Fruit fly (Drosophila melanogaster) whole organism, embryonic: Measurements from ENCODE around the gene CG6067.

Experiments used
- Asciz ChIP-seq: fragments of 200-800 bp; sonication (Bioruptor generic); optimal IDR thresholded peaks from 2 replicates; lab custom pipeline; 2017; ENCODE audit warnings: missing biosample characterization, mild to moderate bottlenecking, missing genetic modification characterization, missing genetic modification reagents
- C15 ChIP-seq: fragments of 200-800 bp; sonication (Bioruptor generic); IDR thresholded peaks from 3 replicates; pipeline ENCODE4 v1.3.6; 2022; ENCODE audit warnings: missing biosample characterization, missing genetic modification characterization
- CG11504 ChIP-seq: fragments of 200-800 bp; sonication (Bioruptor generic); optimal IDR thresholded peaks from 3 replicates; lab custom pipeline; 2019; ENCODE audit warnings: missing biosample characterization, mild to moderate bottlenecking, missing genetic modification characterization, moderate library complexity
- CG12219 ChIP-seq: fragments of 200-800 bp; sonication (Bioruptor generic); optimal IDR thresholded peaks from 3 replicates; lab custom pipeline; 2018; ENCODE audit warnings: missing biosample characterization, mild to moderate bottlenecking, missing genetic modification characterization
- CG12659 ChIP-seq: fragments of 200-800 bp; sonication (Bioruptor generic); optimal IDR thresholded peaks from 3 replicates; lab custom pipeline; 2017; ENCODE audit warnings: mild to moderate bottlenecking, missing biosample characterization, missing genetic modification reagents, missing genetic modification characterization
- CG13424 ChIP-seq: fragments of 200-800 bp; sonication (Bioruptor generic); optimal IDR thresholded peaks from 2 replicates; lab custom pipeline; 2019; ENCODE audit warnings: missing biosample characterization, mild to moderate bottlenecking, missing genetic modification characterization, moderate library complexity
- CG13624 ChIP-seq: fragments of 200-800 bp; sonication (Bioruptor generic); optimal IDR thresholded peaks from 2 replicates; lab custom pipeline; 2016; ENCODE audit warnings: missing biosample characterization, missing genetic modification characterization
- CG15514 ChIP-seq: fragments of 200-800 bp; sonication (Bioruptor generic); optimal IDR thresholded peaks from 3 replicates; lab custom pipeline; 2017; ENCODE audit warnings: missing biosample characterization, missing genetic modification characterization, mild to moderate bottlenecking, moderate library complexity, missing genetic modification reagents
- CG17328 ChIP-seq: fragments of 200-800 bp; sonication (Bioruptor generic); IDR thresholded peaks from 2 replicates; pipeline ENCODE4 v1.3.6; 2022; ENCODE audit warnings: missing biosample characterization, missing genetic modification characterization
- CG17385 ChIP-seq: fragments of 200-800 bp; sonication (Bioruptor generic); optimal IDR thresholded peaks from 3 replicates; lab custom pipeline; 2018; ENCODE audit warnings: missing biosample characterization, mild to moderate bottlenecking, missing genetic modification characterization
- CG18011 ChIP-seq: fragments of 200-800 bp; sonication (Bioruptor generic); optimal IDR thresholded peaks from 2 replicates; lab custom pipeline; 2017; ENCODE audit warnings: missing biosample characterization, missing genetic modification characterization, mild to moderate bottlenecking, moderate library complexity, missing genotype
- CG18619 ChIP-seq: fragments of 200-800 bp; sonication (Bioruptor generic); optimal IDR thresholded peaks from 3 replicates; lab custom pipeline; 2017; ENCODE audit warnings: missing biosample characterization, mild to moderate bottlenecking, missing genetic modification characterization
- CG34224 ChIP-seq: fragments of 200-800 bp; sonication (Bioruptor generic); IDR thresholded peaks from 3 replicates; pipeline ENCODE4 v1.3.6; 2022; ENCODE audit warnings: missing biosample characterization, missing genetic modification characterization; ENCODE audit not compliant: partially characterized antibody
- CG6689 ChIP-seq: fragments of 200-800 bp; sonication (Bioruptor generic); IDR thresholded peaks from 2 replicates; pipeline ENCODE4 v1.3.6; 2022; ENCODE audit warnings: missing biosample characterization, missing genetic modification characterization
- CG6791 ChIP-seq: fragments of 200-800 bp; sonication (Bioruptor generic); IDR thresholded peaks from 3 replicates; pipeline ENCODE4 v1.3.6; 2022; ENCODE audit warnings: missing biosample characterization, missing genetic modification characterization; ENCODE audit not compliant: partially characterized antibody
- CG7786 ChIP-seq: fragments of 200-800 bp; sonication (Bioruptor generic); optimal IDR thresholded peaks from 2 replicates; lab custom pipeline; 2016; ENCODE audit warnings: missing biosample characterization, missing genetic modification characterization
- CG9727 ChIP-seq: fragments of 200-800 bp; sonication (Bioruptor generic); optimal IDR thresholded peaks from 3 replicates; lab custom pipeline; 2017; ENCODE audit warnings: missing biosample characterization, mild to moderate bottlenecking, missing genetic modification characterization
- Chrac-16 ChIP-seq: fragments of 200-800 bp; sonication (Bioruptor generic); optimal IDR thresholded peaks from 3 replicates; lab custom pipeline; 2016; ENCODE audit warnings: missing biosample characterization, missing genetic modification characterization
- CkIIα-i1 ChIP-seq: fragments of 200-800 bp; sonication (Bioruptor generic); IDR thresholded peaks from 2 replicates; pipeline ENCODE4 v1.3.6; 2022; ENCODE audit warnings: missing biosample characterization, missing genetic modification characterization
- Dad ChIP-seq: fragments of 200-800 bp; sonication (Bioruptor generic); optimal IDR thresholded peaks from 3 replicates; lab custom pipeline; 2016; ENCODE audit warnings: missing biosample characterization, missing genetic modification characterization
- Doc2 ChIP-seq: fragments of 200-800 bp; sonication (Bioruptor generic); IDR thresholded peaks from 2 replicates; pipeline ENCODE4 v1.3.6; 2022; ENCODE audit warnings: missing biosample characterization, missing genetic modification characterization
- Elba2 ChIP-seq: fragments of 200-800 bp; sonication (Bioruptor generic); optimal IDR thresholded peaks from 3 replicates; lab custom pipeline; 2016; ENCODE audit warnings: missing biosample characterization, missing genetic modification characterization
- Fer1 ChIP-seq: fragments of 200-800 bp; sonication (Bioruptor generic); optimal IDR thresholded peaks from 2 replicates; lab custom pipeline; 2017; ENCODE audit warnings: missing biosample characterization, mild to moderate bottlenecking, missing genetic modification characterization
- Hr39 ChIP-seq: fragments of >200 bp; optimal IDR thresholded peaks from 2 replicates; lab custom pipeline; 2017
- Myb ChIP-seq: fragments of 200-800 bp; sonication (Bioruptor generic); optimal IDR thresholded peaks from 2 replicates; lab custom pipeline; 2016; ENCODE audit warnings: missing biosample characterization, missing genetic modification characterization
- NFAT ChIP-seq: fragments of 200-800 bp; sonication (Bioruptor generic); IDR thresholded peaks from 2 replicates; pipeline ENCODE4 v1.3.6; 2022; ENCODE audit warnings: missing biosample characterization, missing genetic modification characterization
- Opbp ChIP-seq: fragments of 200-800 bp; sonication (Bioruptor generic); IDR thresholded peaks from 3 replicates; pipeline ENCODE4 v1.3.6; 2022; ENCODE audit warnings: missing biosample characterization, missing genetic modification characterization; ENCODE audit not compliant: partially characterized antibody
- Ptx1 ChIP-seq: fragments of 200-800 bp; sonication (Bioruptor generic); IDR thresholded peaks from 2 replicates; pipeline ENCODE4 v1.3.6; 2022; ENCODE audit warnings: missing biosample characterization, missing genetic modification characterization
- Six4 ChIP-seq: fragments of 200-800 bp; sonication (Bioruptor generic); optimal IDR thresholded peaks from 2 replicates; lab custom pipeline; 2016; ENCODE audit warnings: missing biosample characterization, missing genetic modification characterization
- Sry-β ChIP-seq: fragments of 200-800 bp; sonication (Bioruptor generic); optimal IDR thresholded peaks from 2 replicates; lab custom pipeline; 2018; ENCODE audit warnings: missing biosample characterization, mild to moderate bottlenecking, missing genetic modification characterization, moderate library complexity
- Sry-δ ChIP-seq: fragments of 200-800 bp; sonication (Bioruptor generic); optimal IDR thresholded peaks from 2 replicates; lab custom pipeline; 2016; ENCODE audit warnings: missing biosample characterization, missing genetic modification characterization
- Stat92E ChIP-seq, 3 experiments: fragments of >200 bp in 2 of 3; fragments of 200-800 bp in 1 of 3; sonication (Bioruptor generic) in 1 of 3; optimal IDR thresholded peaks; 2 replicates each; lab custom pipeline; 2017 to 2019; ENCODE audit warnings: missing biosample characterization in 3 of 3, missing genetic modification characterization in 3 of 3, mild to moderate bottlenecking in 1 of 3, moderate library complexity in 1 of 3
- Taf1 ChIP-seq: fragments of 200-800 bp; sonication (Bioruptor generic); IDR thresholded peaks from 2 replicates; pipeline ENCODE4 v1.3.6; 2022; ENCODE audit warnings: missing biosample characterization, missing genetic modification characterization
- Trl ChIP-seq, 3 experiments: fragments of >200 bp in 2 of 3; fragments of 200-800 bp in 1 of 3; sonication (Bioruptor generic) in 1 of 3; optimal IDR thresholded peaks; 2 replicates in 1 of 3; 3 replicates in 2 of 3; lab custom pipeline; 2016 to 2017; ENCODE audit warnings: missing biosample characterization in 1 of 3, missing genetic modification characterization in 1 of 3
- Xrp1 ChIP-seq: fragments of 200-800 bp; sonication (Bioruptor generic); IDR thresholded peaks from 2 replicates; pipeline ENCODE4 v1.3.6; 2022; ENCODE audit warnings: missing biosample characterization, missing genetic modification characterization
- YL-1 ChIP-seq: fragments of 200-800 bp; sonication (Bioruptor generic); optimal IDR thresholded peaks from 3 replicates; lab custom pipeline; 2017; ENCODE audit warnings: missing biosample characterization, mild to moderate bottlenecking, missing genetic modification characterization
- bab2 ChIP-seq: fragments of 200-800 bp; sonication (Bioruptor generic); optimal IDR thresholded peaks from 2 replicates; lab custom pipeline; 2016; ENCODE audit warnings: missing biosample characterization, missing genetic modification characterization
- da ChIP-seq: fragments of 200-800 bp; sonication (Bioruptor generic); optimal IDR thresholded peaks from 2 replicates; lab custom pipeline; 2016; ENCODE audit warnings: missing biosample characterization, missing genetic modification characterization
- dm ChIP-seq: fragments of 200-800 bp; sonication (Bioruptor generic); optimal IDR thresholded peaks from 3 replicates; lab custom pipeline; 2016; ENCODE audit warnings: missing biosample characterization, missing genetic modification characterization
- en ChIP-seq: fragments of 200-800 bp; sonication (Bioruptor generic); optimal IDR thresholded peaks from 2 replicates; lab custom pipeline; 2016; ENCODE audit warnings: missing biosample characterization, missing genetic modification characterization
- ewg ChIP-seq: fragments of 200-800 bp; sonication (Bioruptor generic); optimal IDR thresholded peaks from 3 replicates; lab custom pipeline; 2017; ENCODE audit warnings: mild to moderate bottlenecking, missing biosample characterization, missing genetic modification reagents, missing genetic modification characterization
- grn ChIP-seq: fragments of 200-800 bp; sonication (Bioruptor generic); optimal IDR thresholded peaks from 3 replicates; lab custom pipeline; 2017; ENCODE audit warnings: missing biosample characterization, missing genetic modification characterization
- knrl ChIP-seq: fragments of 200-800 bp; sonication (Bioruptor generic); IDR thresholded peaks from 3 replicates; pipeline ENCODE4 v1.3.6; 2022; ENCODE audit warnings: missing biosample characterization, missing genetic modification characterization; ENCODE audit not compliant: partially characterized antibody
- lilli ChIP-seq: fragments of 200-800 bp; sonication (Bioruptor generic); optimal IDR thresholded peaks from 3 replicates; lab custom pipeline; 2016; ENCODE audit warnings: missing biosample characterization, missing genetic modification characterization
- mirr ChIP-seq: fragments of 200-800 bp; sonication (Bioruptor generic); optimal IDR thresholded peaks from 3 replicates; lab custom pipeline; 2018; ENCODE audit warnings: missing biosample characterization, mild to moderate bottlenecking, missing genetic modification characterization
- oc ChIP-seq: fragments of 200-800 bp; sonication (Bioruptor generic); optimal IDR thresholded peaks from 2 replicates; lab custom pipeline; 2018; ENCODE audit warnings: missing biosample characterization, mild to moderate bottlenecking, missing genetic modification characterization, moderate library complexity
- sim ChIP-seq: fragments of 200-800 bp; sonication (Bioruptor generic); IDR thresholded peaks from 2 replicates; pipeline ENCODE4 v1.3.6; 2022; ENCODE audit warnings: missing biosample characterization, missing genetic modification characterization
- tx ChIP-seq: fragments of 200-800 bp; sonication (Bioruptor generic); optimal IDR thresholded peaks from 2 replicates; lab custom pipeline; 2016; ENCODE audit warnings: missing biosample characterization, missing genetic modification characterization
- unpg ChIP-seq: fragments of 200-800 bp; sonication (Bioruptor generic); optimal IDR thresholded peaks from 3 replicates; lab custom pipeline; 2018; ENCODE audit warnings: missing biosample characterization, mild to moderate bottlenecking, missing genetic modification characterization, moderate library complexity
- vnd ChIP-seq: fragments of 200-800 bp; sonication (Bioruptor generic); IDR thresholded peaks from 3 replicates; pipeline ENCODE4 v1.3.6; 2022; ENCODE audit warnings: missing biosample characterization, missing genetic modification characterization; ENCODE audit not compliant: partially characterized antibody
- wor ChIP-seq: fragments of 200-800 bp; sonication (Bioruptor generic); IDR thresholded peaks from 2 replicates; pipeline ENCODE4 v1.3.6; 2022; ENCODE audit warnings: missing biosample characterization, missing genetic modification characterization

CG6067 gene

DNA sequence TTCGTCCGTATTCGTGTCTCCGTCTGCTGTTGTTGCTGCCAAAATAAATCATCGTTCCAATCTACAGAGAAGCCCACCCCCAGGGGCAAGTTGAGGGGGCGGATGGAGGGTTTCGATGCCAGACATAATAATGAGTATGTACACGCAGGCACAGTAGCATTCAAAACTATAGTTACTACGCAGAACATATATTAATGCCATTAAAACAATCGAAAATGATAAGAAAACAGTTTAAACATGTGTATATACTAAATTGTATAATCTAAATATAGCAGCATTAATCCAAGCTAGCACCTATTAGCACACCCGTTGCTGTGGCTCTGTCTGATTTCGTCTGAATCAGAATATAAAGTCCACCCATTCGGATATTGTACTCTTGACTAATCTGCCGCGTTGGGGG, 25.5 kb downstream of the CG6067 start (continued):
- TF ChIP-seq knrl (GFP tag; lab: Robert Waterston, UW) (no peak), Elba2 (GFP tag; lab: Kevin White, UChicago) (no peak), Dad (GFP tag; lab: Kevin White, UChicago) (peak; percentile 41), Xrp1 (GFP tag; lab: Robert Waterston, UW) (peak; percentile 73), CG13624 (GFP tag; lab: Kevin White, UChicago) (peak; percentile 64), unpg (GFP tag; lab: Kevin White, UChicago) (peak; percentile 82), CG18011 (GFP tag; lab: Kevin White, UChicago) (peak; percentile 35), Chrac-16 (GFP tag; lab: Kevin White, UChicago) (peak; percentile 65), ewg (GFP tag; lab: Kevin White, UChicago) (peak; percentile 44), mirr (GFP tag; lab: Kevin White, UChicago) (peak; percentile 71), CG11504 (tag; lab: Kevin White, UChicago) (peak; percentile 82), vnd (GFP tag; lab: Robert Waterston, UW) (no peak), Stat92E (GFP tag; optimal IDR thresholded peaks at IDR 0.05; lab: Kevin White, UChicago) (no peak), bab2 (GFP tag; lab: Kevin White, UChicago) (peak; percentile 67), C15 (GFP tag; lab: Robert Waterston, UW) (no peak), Fer1 (peak; percentile 82), Taf1 (peak; percentile 83), CG12219 (GFP tag; lab: Kevin White, UChicago) (peak; percentile 71), Doc2 (no peak), CG7786 (GFP tag; lab: Kevin White, UChicago) (peak; percentile 23), CG17385 (GFP tag; lab: Kevin White, UChicago) (peak; percentile 72), lilli (GFP tag; lab: Kevin White, UChicago) (peak; percentile 77), Trl (optimal IDR thresholded peaks at IDR 0.05; lab: Kevin White, UChicago) (no peak), Trl (GFP tag; optimal IDR thresholded peaks at IDR 0.05; lab: Kevin White, UChicago) (peak; percentile 59), da (GFP tag; lab: Kevin White, UChicago) (no peak), CG9727 (GFP tag; lab: Kevin White, UChicago) (peak; percentile 52), CG34224 (GFP tag; lab: Robert Waterston, UW) (no peak), dm (peak; percentile 34), CG17328 (GFP tag; lab: Robert Waterston, UW) (peak; percentile 77), Sry-β (no peak), oc (tag; lab: Kevin White, UChicago) (peak; percentile 62), tx (GFP tag; lab: Kevin White, UChicago) (peak; percentile 14), Myb (GFP tag; lab: Kevin White, UChicago) (peak; percentile 24), CG6689 (GFP tag; lab: Robert Waterston, UW) (peak; percentile 80), CG12659 (peak; percentile 66), wor (GFP tag; lab: Robert Waterston, UW) (0 out of 2 replicates have a peak, but pooled peaks have one; percentile 30), YL-1 (GFP tag; lab: Kevin White, UChicago) (no peak), en (GFP tag; lab: Kevin White, UChicago) (no peak), CG15514 (peak; percentile 70), CG18619 (GFP tag; lab: Kevin White, UChicago) (peak; percentile 64), Opbp (GFP tag; lab: Robert Waterston, UW) (no peak), sim (GFP tag; lab: Robert Waterston, UW) (no peak), Six4 (GFP tag; lab: Kevin White, UChicago) (peak; percentile 34), CG13424 (tag; lab: Kevin White, UChicago) (peak; percentile 74), grn (GFP tag; lab: Kevin White, UChicago) (peak; percentile 5), Hr39 (lab: Kevin White, UChicago) (no peak), CG6791 (GFP tag; lab: Robert Waterston, UW) (no peak), Ptx1 (GFP tag; lab: Robert Waterston, UW) (peak; percentile 82), Asciz (GFP tag; lab: Kevin White, UChicago) (peak; percentile 29), CkIIα-i1 (GFP tag; lab: Robert Waterston, UW) (no peak), NFAT (GFP tag; lab: Robert Waterston, UW) (peak; percentile 79), Sry-δ (GFP tag; lab: Kevin White, UChicago) (no peak)
